Worm (Caenorhabditis elegans): ENCODE data around the gene adt-1.

- TF ChIP-seq dao-5 (tag; optimal IDR thresholded peaks at IDR 0.05): no peak
- TF ChIP-seq W03F9.2 (tag; optimal IDR thresholded peaks at IDR 0.05): peak; percentile 50
- no peak for TF ChIP-seq him-1 (tag; optimal IDR thresholded peaks at IDR 0.05)
These were observed 43.6 kb upstream of the adt-1 start for ce11 chrX:12635010-12635409.
